Worm (Caenorhabditis elegans) whole organism, L3 larva: ENCODE data around the gene paic-1.
A peak's percentile ranks its signal among the peaks of the same experiment; 100 is the strongest.

Experiments used
- ZK546.5 ChIP-seq: sonication (generic microtip); optimal IDR thresholded peaks from 2 replicates; lab custom pipeline; 2017; ENCODE audit warnings: missing biosample characterization, missing genetic modification characterization
- aly-2 ChIP-seq: fragments of 150-350 bp; optimal IDR thresholded peaks from 2 replicates; lab custom pipeline; 2014; ENCODE audit warnings: missing biosample characterization, missing genetic modification characterization
- ceh-28 ChIP-seq: fragments of 150-350 bp; optimal IDR thresholded peaks from 2 replicates; lab custom pipeline; 2014; ENCODE audit warnings: missing biosample characterization, missing genetic modification reagents, missing genetic modification characterization
- ceh-9 ChIP-seq: sonication (generic microtip); optimal IDR thresholded peaks from 2 replicates; lab custom pipeline; 2018; ENCODE audit warnings: missing biosample characterization, missing genetic modification characterization
- daf-12 ChIP-seq: fragments of 150-350 bp; optimal IDR thresholded peaks from 2 replicates; lab custom pipeline; 2014; ENCODE audit warnings: missing biosample characterization, missing genetic modification reagents, missing genetic modification characterization
- fkh-10 ChIP-seq: sonication (generic microtip); optimal IDR thresholded peaks from 2 replicates; lab custom pipeline; 2017; ENCODE audit warnings: missing biosample characterization, missing genetic modification reagents, missing genetic modification characterization
- fkh-2 ChIP-seq: fragments of 150-350 bp; optimal IDR thresholded peaks from 2 replicates; lab custom pipeline; 2014; ENCODE audit warnings: missing biosample characterization, missing genetic modification reagents, missing genetic modification characterization
- fos-1 ChIP-seq: fragments of 150-350 bp; optimal IDR thresholded peaks from 2 replicates; lab custom pipeline; 2014; ENCODE audit warnings: missing biosample characterization, missing genetic modification characterization
- hmg-11 ChIP-seq: sonication (generic microtip); optimal IDR thresholded peaks from 2 replicates; lab custom pipeline; 2016; ENCODE audit warnings: missing genetic modification characterization, missing compliant biosample characterization
- jun-1 ChIP-seq: fragments of 150-350 bp; optimal IDR thresholded peaks from 2 replicates; lab custom pipeline; 2014; ENCODE audit warnings: missing biosample characterization, missing genetic modification reagents, missing genetic modification characterization
- lin-39 ChIP-seq: fragments of 150-350 bp; optimal IDR thresholded peaks from 2 replicates; lab custom pipeline; 2018; ENCODE audit warnings: missing biosample characterization, missing genetic modification reagents, missing genetic modification characterization
- mml-1 ChIP-seq: fragments of 150-350 bp; sonication (generic microtip); optimal IDR thresholded peaks from 3 replicates; lab custom pipeline; 2014; ENCODE audit warnings: missing biosample characterization, missing genetic modification characterization
- nfya-1 ChIP-seq: sonication (generic microtip); optimal IDR thresholded peaks from 2 replicates; lab custom pipeline; 2017; ENCODE audit warnings: missing genetic modification characterization, mild to moderate bottlenecking, missing compliant biosample characterization, antibody characterized with exemption, moderate library complexity; ENCODE audit not compliant: insufficient read depth
- nhr-12 ChIP-seq: fragments of 150-350 bp; optimal IDR thresholded peaks from 2 replicates; lab custom pipeline; 2014; ENCODE audit warnings: missing biosample characterization, missing genetic modification characterization
- nhr-23 ChIP-seq: fragments of 150-350 bp; optimal IDR thresholded peaks from 2 replicates; lab custom pipeline; 2014; ENCODE audit warnings: missing biosample characterization, missing genetic modification reagents, missing genetic modification characterization
- nhr-237 ChIP-seq: fragments of 150-350 bp; optimal IDR thresholded peaks from 2 replicates; lab custom pipeline; 2014; ENCODE audit warnings: missing biosample characterization, missing genetic modification characterization
- nhr-25 ChIP-seq: sonication (generic microtip); optimal IDR thresholded peaks from 2 replicates; lab custom pipeline; 2017; ENCODE audit warnings: missing biosample characterization, missing genetic modification characterization
- nhr-67 ChIP-seq: fragments of 150-350 bp; optimal IDR thresholded peaks from 2 replicates; lab custom pipeline; 2014; ENCODE audit warnings: missing biosample characterization, missing genetic modification characterization
- nhr-76 ChIP-seq: fragments of 150-350 bp; sonication (generic microtip); optimal IDR thresholded peaks from 5 replicates; lab custom pipeline; 2014; ENCODE audit warnings: missing biosample characterization, missing genetic modification characterization
- nhr-77 ChIP-seq: fragments of 150-350 bp; optimal IDR thresholded peaks from 2 replicates; lab custom pipeline; 2014; ENCODE audit warnings: missing biosample characterization, missing genetic modification characterization
- pha-4 ChIP-seq: fragments of 150-350 bp; optimal IDR thresholded peaks from 2 replicates; lab custom pipeline; 2014; ENCODE audit warnings: missing biosample characterization, missing genetic modification reagents, missing genetic modification characterization
- sea-2 ChIP-seq: fragments of 150-350 bp; sonication (generic microtip); optimal IDR thresholded peaks from 4 replicates; lab custom pipeline; 2014; ENCODE audit warnings: missing biosample characterization, missing genetic modification reagents, missing genetic modification characterization
- zag-1 ChIP-seq: fragments of 150-350 bp; optimal IDR thresholded peaks from 2 replicates; lab custom pipeline; 2014; ENCODE audit warnings: missing biosample characterization, missing genetic modification characterization
- ztf-11 ChIP-seq: fragments of 150-350 bp; optimal IDR thresholded peaks from 2 replicates; lab custom pipeline; 2014; ENCODE audit warnings: missing biosample characterization, missing genetic modification characterization
- ztf-4 ChIP-seq: fragments of 150-350 bp; optimal IDR thresholded peaks from 2 replicates; lab custom pipeline; 2014; ENCODE audit warnings: missing biosample characterization, missing genetic modification characterization

The paic-1 gene

ce11 chrII:4328716-4329115 lies 43.6 kb downstream of the paic-1 start, which contains the start of gene H20J04.4:
H20J04.4 (plus strand) TSS chrII:4329016.
- TF ChIP-seq ceh-28 (tag; lab: Kevin White, UChicago) (peak; percentile 10), nhr-12 (no peak)

- TF ChIP-seq zag-1 (tag; lab: Kevin White, UChicago) (no peak), nhr-25 (tag; lab: Kevin White, UChicago) (no peak), aly-2 (tag; lab: Kevin White, UChicago) (no peak), jun-1 (tag; lab: Kevin White, UChicago) (no peak), nhr-23 (tag; lab: Kevin White, UChicago) (no peak), nhr-77 (no peak)
- TF ChIP-seq, all 47 proteins: peak for 0
Measured at ce11 chrII:4326420-4326819, 45.9 kb downstream of the paic-1 start, which contains the start of gene pfd-2. pfd-2 (plus strand) TSS chrII:4326720.

- TF ChIP-seq nhr-77 (no peak), mml-1 (tag; lab: Kevin White, UChicago) (no peak), aly-2 (tag; lab: Kevin White, UChicago) (no peak), daf-12 (no peak), fkh-2 (tag; lab: Kevin White, UChicago) (no peak), nhr-237 (no peak)
Measured at ce11 chrII:4324061-4324460, 48.3 kb downstream of the paic-1 start, which contains the start of gene mog-2. mog-2 (plus strand) TSS chrII:4324361.

- TF ChIP-seq ZK546.5 (no peak), hmg-11 (tag; lab: Kevin White, UChicago) (peak; percentile 85), ceh-9 (no peak), nhr-76 (tag; lab: Kevin White, UChicago) (no peak), aly-2 (tag; lab: Kevin White, UChicago) (no peak), fkh-2 (tag; lab: Kevin White, UChicago) (no peak), lin-39 (no peak), nhr-23 (tag; lab: Kevin White, UChicago) (peak; percentile 9), pha-4 (peak; percentile 63), nfya-1 (tag; lab: Kevin White, UChicago) (peak; percentile 43)
- TF ChIP-seq, all 47 proteins: peak for 4
Measured at ce11 chrII:4322871-4323270, 49.5 kb downstream of the paic-1 start, which contains the start of gene H20J04.6. H20J04.6 (plus strand) TSS chrII:4323256.

- TF ChIP-seq nhr-237, result no peak
- no peak for TF ChIP-seq fos-1 (tag; lab: Kevin White, UChicago)
- no peak for TF ChIP-seq sea-2 (GFP tag; lab: Kevin White, UChicago)
- TF ChIP-seq fkh-10 (GFP tag; lab: Kevin White, UChicago), result no peak
- TF ChIP-seq zag-1 (tag; lab: Kevin White, UChicago), result no peak
- no peak for TF ChIP-seq nhr-76 (tag; lab: Kevin White, UChicago)
- no peak for TF ChIP-seq ceh-28 (tag; lab: Kevin White, UChicago)
Measured at ce11 chrII:4321766-4322165, 50.6 kb downstream of the paic-1 start, which contains the start of gene Y52E8A.1. Y52E8A.1 (plus strand) TSS chrII:4322066.

ce11 chrII:4320455-4320854 lies 51.9 kb downstream of the paic-1 start, which contains the start of gene Y52E8A.2:
Y52E8A.2 (plus strand) TSS chrII:4320836.
- no peak for TF ChIP-seq zag-1 (tag; lab: Kevin White, UChicago)
- no peak for TF ChIP-seq nhr-237
- TF ChIP-seq ztf-4 (tag; lab: Kevin White, UChicago), result no peak
- TF ChIP-seq nhr-25 (tag; lab: Kevin White, UChicago), result no peak
- TF ChIP-seq ztf-11, result no peak
- no peak for TF ChIP-seq mml-1 (tag; lab: Kevin White, UChicago)
- no peak for TF ChIP-seq nhr-67 (tag; lab: Kevin White, UChicago)
- no peak for TF ChIP-seq ceh-9
- TF ChIP-seq fkh-2 (tag; lab: Kevin White, UChicago), result no peak
- no peak for TF ChIP-seq daf-12
- no peak for TF ChIP-seq nfya-1 (tag; lab: Kevin White, UChicago)
- no peak for TF ChIP-seq fos-1 (tag; lab: Kevin White, UChicago)
- no peak for TF ChIP-seq sea-2 (GFP tag; lab: Kevin White, UChicago)
